Worm (Caenorhabditis elegans): ENCODE data around the gene ttr-26.

DNA sequence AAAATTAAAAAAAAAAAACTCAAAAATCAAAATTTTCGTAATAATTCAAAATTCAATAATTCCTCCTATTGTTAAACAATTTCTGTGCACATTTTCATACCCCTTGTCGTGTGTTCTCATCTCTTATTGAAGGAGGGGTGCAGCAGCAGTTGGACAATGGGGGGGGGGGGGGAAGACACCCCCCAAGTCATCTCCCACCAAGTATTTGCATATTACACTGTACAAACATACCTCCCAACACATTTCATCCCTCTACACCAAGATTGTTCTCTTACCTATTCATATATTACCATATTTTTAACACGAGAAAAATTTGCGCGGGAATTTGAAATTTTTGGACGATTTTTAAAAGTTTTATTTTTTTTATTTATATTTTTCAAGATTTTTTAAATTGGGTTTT, 36.2 kb upstream of the ttr-26 start:
- TF ChIP-seq ets-4 (GFP tag; optimal IDR thresholded peaks at IDR 0.05) = no peak
- TF ChIP-seq lag-1 (GFP tag; IDR thresholded peaks at IDR 0.05) = no peak
- no peak for TF ChIP-seq unc-62 (GFP tag; optimal IDR thresholded peaks at IDR 0.05)
- TF ChIP-seq Y67H2A.10 (GFP tag; conservative IDR thresholded peaks at IDR 0.05) = no peak
- no peak for TF ChIP-seq lsl-1 (GFP tag; optimal IDR thresholded peaks at IDR 0.05)
- no peak for TF ChIP-seq F37B4.10 (GFP tag; IDR thresholded peaks at IDR 0.05)
- no peak for TF ChIP-seq lin-54 (GFP tag; optimal IDR thresholded peaks at IDR 0.05)
- TF ChIP-seq ama-1 (optimal IDR thresholded peaks at IDR 0.05) = no peak
- no peak for TF ChIP-seq ama-1 (GFP tag; optimal IDR thresholded peaks at IDR 0.05)
